Fruit fly (Drosophila melanogaster) S2 (cell line): ENCODE results near the gene CG12672.

Experiments used
- CG8478 ChIP-seq: fragments of >200 bp; optimal IDR thresholded peaks from 2 replicates; lab custom pipeline; 2018
- CTCF ChIP-seq, 2 experiments: fragments of >200 bp; optimal IDR thresholded peaks; 2 replicates each; lab custom pipeline; 2018

The CG12672 gene

DNA sequence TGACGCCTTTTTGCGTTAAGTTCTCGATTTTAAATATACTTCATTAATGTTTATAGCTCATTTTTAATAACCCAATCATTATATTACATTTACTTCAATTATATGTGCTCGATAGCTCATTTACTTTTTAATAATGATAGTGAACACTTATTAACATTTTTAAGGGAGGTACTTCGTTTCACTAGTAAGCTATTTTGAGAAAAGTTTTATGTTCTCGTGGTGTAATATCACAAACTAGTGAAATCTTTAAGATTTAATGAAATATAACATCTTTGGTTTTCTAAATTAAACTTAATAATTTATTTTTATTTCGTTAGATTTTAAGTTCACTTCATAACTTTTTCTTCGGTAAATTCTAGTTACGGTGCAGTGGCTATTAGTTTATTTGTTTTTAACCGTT is at the start of gene CG12672:
TSS of gene CG12672 (minus strand) at position 101 of the 400 bp plus-strand sequence.
- no peak for TF ChIP-seq CG8478 (lab: Kevin White, UChicago)

DNA sequence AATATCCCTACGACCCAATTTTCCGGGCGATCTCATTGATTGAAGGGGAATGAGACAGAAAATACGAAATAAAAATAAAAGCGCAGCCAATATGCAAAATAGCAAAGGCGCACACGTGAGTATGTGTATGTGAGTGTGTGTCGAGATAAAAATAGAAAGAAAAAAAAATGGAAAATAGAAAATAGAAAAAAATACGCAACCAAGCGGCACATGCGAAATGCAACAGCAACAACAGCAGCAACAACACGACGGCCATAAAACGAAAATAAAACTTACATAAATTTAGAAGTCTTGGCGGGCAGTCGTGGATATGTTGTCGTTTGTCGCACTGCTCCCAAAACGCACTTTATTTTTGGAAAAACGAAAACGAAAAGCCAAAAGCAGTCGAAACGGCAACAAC is 49.8 kb upstream of the CG12672 start:
- no peak for TF ChIP-seq CG8478 (lab: Kevin White, UChicago)
- TF ChIP-seq CTCF (optimal IDR thresholded peaks at IDR 0.05; lab: Kevin White, UChicago) = no peak

DNA sequence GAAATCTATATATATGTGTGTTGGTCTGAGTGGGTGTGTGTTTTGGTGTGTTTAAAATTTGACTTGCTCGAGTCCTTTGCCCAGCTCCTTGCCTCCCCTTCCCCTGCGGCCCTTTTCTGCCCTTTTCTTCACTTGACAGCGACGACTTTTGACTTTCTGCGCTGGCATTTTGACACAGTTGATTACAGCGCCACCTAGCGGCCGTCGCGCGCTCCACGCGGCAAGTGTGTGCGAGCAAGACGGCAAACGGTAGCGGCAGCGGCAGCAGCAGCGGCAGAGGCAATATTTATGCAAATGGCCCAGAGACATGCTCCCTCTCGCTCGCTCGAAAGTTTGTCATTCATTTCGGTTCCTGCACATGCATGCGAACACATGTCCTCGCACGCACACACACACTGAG is 44.7 kb upstream of the CG12672 start:
- TF ChIP-seq CG8478 (lab: Kevin White, UChicago) = no peak
- peak; percentile 79 to 84 for TF ChIP-seq CTCF (optimal IDR thresholded peaks at IDR 0.05; lab: Kevin White, UChicago)

DNA sequence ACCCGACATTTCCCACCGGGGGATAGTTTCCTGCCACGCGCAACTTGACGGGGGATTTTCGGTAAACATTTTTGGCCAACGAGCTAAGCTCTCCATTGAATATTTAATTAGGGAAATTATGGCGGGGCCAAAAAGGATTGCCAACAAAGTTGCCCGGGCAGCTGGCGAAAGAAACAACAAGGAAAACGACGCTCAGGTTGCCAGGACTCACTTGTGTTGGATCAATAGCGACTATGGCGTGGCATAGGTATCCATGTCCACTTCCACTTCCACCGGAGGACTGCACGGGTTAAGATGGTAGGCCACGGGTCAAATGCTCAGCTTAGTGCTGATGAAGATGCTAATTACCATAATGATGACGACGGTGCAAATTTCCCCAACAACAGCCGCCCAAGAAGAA is 36.3 kb upstream of the CG12672 start, which contains the start of gene CG15373:
TSS of gene CG15373 (plus strand) at position 301 of the 400 bp plus-strand sequence.
- TF ChIP-seq CTCF (optimal IDR thresholded peaks at IDR 0.05; lab: Kevin White, UChicago) (no peak), CG8478 (lab: Kevin White, UChicago) (no peak)

DNA sequence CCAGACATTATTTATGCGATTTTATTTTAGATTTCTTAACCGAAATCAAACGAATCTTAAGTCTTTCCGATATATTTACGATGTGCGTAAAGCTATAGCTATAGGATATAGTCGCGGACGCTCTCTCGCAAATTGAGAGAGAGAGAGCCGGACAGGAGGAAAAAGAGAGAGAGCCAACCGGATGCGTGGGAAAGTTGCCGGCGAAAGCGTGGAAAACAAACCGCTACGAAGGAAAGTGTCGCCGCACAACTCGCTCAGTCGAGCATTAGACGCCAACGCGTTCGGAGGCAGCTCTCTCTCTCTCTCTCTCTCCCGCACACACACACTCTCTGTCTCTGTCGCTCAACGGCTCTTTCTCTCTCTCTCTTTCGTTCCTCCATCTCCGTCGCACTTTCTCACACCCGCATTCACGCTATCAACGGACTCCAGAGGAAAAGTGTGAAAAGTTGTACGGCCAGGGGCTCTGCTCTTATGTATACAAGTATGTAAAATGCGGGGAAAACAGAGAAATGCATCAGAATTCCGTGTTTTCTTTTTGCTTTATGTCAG is 16.3 kb upstream of the CG12672 start, which contains the start of gene CG6867:
TSS of gene CG6867 (plus strand) at position 256 of the 549 bp plus-strand sequence.
- TF ChIP-seq CTCF (optimal IDR thresholded peaks at IDR 0.05; lab: Kevin White, UChicago) = no peak
- TF ChIP-seq CG8478 (lab: Kevin White, UChicago) = no peak

DNA sequence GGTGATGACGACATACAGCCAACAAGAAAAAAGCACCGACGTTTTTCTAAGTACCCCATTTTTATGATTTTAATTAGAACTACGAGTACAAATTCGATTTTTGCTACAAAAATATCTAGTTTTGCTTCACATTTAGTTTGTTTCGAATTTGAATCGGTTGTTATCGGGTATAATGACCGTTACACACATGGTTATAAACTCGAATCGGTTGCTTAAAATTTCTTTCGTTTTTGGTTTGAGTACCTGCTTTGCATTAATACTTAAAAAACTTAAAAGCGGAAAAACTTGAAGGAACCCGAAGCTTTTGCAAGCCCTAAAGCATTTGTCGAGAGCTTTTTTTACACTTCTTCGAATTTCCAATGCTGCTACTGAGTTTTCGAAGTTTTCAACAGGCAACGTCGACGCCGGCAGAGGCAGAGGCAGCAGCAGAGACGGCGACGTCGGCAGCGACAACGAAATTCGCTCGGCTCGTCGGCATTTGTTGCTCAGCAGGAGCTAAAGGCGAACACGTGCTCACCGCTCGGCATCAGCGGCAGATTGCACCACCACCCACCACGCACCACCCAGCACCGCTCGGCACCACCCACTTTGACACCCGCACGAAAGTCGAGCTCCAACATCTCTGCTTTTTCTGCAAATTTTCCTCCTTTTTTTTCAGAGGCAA is 11.2 kb upstream of the CG12672 start:
- no peak for TF ChIP-seq CTCF (optimal IDR thresholded peaks at IDR 0.05; lab: Kevin White, UChicago)
- no peak for TF ChIP-seq CG8478 (lab: Kevin White, UChicago)

DNA sequence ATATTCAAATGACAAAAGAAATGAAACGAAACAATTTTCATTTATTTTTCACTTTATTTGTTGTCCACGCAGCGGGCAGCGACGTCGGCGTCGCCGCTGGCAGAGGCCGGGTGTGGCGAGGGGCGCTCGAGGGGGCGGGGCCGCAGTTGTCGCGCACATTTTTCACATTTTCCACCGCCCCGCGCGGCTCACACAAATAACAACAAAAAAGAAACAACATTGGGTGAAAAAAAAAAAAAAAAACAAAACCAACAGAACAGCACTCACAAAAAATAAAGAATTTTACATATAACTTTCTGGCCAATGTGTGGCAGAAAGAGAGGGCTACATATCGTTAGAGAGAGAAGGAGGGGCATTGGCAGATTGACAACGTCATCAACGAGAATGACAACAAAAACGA is 7.2 kb upstream of the CG12672 start:
- no peak for TF ChIP-seq CTCF (optimal IDR thresholded peaks at IDR 0.05; lab: Kevin White, UChicago)
- no peak for TF ChIP-seq CG8478 (lab: Kevin White, UChicago)

DNA sequence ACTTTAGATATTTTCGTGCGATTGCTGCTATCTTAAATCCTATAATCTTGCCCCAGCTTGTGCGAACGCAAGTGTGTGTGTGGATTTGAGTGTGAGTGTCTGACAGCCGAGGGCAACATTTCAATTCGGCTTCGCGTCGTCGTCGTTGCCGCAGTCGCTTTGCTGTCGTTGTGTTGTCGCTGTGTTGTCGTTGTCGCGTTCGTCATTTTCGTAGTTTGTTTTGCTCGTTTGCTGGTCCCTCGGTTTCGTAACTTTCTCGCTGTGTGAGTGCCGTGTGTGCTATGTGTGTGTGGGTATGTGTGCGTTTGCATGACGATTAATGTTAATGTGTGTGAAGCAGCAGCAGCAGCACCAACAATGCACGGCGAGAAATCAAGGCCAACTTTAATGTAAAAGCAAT is 2.0 kb upstream of the CG12672 start:
- no peak for TF ChIP-seq CG8478 (lab: Kevin White, UChicago)

DNA sequence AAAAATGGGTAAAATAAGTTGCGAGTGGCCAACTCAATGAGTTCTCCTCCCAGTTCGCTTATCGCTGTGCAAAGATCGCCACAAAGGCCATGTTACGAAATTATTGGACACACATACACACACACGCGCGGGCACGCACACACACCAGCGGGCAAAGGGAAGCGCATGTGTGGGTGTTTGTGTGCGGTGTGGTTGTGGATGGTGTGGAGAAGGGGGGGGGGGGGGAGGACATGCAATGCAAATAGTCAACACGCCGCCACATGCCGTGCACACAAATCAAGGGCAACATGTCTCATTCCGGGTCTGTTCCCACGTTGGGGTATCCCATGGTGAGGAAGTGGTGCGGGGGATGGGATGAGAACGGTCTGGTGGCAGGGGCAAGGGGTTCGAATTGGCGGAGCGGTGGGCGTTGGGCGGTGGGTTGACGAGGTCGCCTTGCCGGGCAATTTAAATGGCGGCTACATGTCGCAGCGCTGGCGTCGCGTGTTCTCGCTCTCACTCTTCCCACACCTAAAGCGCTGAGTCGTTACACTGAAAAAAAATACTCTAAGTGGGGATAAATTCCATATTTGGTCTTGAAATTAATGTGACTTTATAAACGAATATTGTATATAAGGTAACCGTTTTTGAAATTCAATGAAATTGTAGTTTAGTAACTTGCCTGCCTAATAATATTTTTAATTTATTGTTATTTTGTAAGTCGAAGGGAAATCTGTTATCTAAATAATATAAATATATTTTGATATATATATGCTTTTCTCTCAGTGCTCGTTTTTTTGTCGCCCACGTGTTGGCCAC is 3.4 kb downstream of the CG12672 start:
- TF ChIP-seq CG8478 (lab: Kevin White, UChicago) (no peak), CTCF (optimal IDR thresholded peaks at IDR 0.05; lab: Kevin White, UChicago) (no peak)

DNA sequence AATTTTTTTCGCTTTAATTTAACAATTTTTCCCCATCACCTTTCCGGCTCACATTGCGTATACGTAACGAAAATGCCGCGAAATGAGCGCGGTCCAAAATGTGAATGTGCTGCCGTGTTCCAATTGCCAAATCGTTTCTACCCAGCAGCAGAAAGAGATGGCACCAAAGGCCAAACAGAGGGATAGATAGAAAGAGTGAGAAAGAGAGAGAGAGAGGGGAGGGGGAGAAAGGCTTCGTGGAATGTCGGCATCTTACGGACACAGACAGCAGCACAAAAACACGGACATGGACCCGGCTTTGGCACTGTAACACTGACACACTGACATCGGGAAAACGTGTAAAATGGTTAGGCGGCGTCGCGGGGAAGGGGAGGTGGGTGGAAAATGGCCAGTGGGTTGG is 11.9 kb downstream of the CG12672 start:
- TF ChIP-seq CG8478 (lab: Kevin White, UChicago) = no peak
- TF ChIP-seq CTCF (optimal IDR thresholded peaks at IDR 0.05; lab: Kevin White, UChicago) = no peak

DNA sequence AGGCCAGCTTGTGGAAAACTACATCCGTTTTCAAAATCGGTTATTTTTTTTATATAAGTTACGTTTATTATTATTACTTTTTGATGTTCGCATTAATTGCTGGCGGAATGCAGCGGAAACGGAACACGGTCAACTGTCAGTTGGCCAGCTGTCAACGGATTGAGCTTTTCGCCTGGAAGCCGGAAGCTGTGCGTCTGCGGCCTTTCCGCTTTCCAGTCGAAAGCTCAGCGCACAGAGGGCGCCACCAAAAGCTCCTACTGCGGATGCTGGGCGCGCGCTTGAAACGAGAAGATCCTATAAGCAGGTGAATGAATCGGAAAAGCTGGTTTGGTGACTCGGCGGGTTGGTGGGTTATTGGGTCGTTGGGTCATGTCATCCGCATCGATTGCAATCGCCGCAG is 39.3 kb downstream of the CG12672 start:
- TF ChIP-seq CG8478 (lab: Kevin White, UChicago) = no peak
- TF ChIP-seq CTCF (optimal IDR thresholded peaks at IDR 0.05; lab: Kevin White, UChicago) = no peak

DNA sequence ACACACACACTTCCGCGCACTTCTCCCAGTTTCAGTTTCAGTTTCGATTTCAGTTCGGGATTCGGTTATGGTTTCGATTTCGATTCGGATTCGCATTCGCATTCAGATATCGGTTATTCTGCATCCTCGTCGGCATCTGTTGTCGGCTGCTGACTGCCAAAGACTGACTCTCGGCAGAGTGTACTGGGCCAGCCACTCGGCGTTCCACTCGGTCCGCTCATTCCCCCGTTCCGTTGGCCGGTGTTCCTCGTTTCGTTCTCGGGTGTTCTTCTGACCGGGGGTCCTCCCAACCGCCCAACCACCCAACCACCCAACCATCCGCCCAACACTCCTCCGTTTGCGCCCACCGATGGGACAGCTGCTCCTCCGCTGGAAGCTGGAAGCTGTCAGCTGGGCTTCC is 40.4 kb downstream of the CG12672 start:
- TF ChIP-seq CTCF (optimal IDR thresholded peaks at IDR 0.05; lab: Kevin White, UChicago) = no peak
- TF ChIP-seq CG8478 (lab: Kevin White, UChicago) = no peak

DNA sequence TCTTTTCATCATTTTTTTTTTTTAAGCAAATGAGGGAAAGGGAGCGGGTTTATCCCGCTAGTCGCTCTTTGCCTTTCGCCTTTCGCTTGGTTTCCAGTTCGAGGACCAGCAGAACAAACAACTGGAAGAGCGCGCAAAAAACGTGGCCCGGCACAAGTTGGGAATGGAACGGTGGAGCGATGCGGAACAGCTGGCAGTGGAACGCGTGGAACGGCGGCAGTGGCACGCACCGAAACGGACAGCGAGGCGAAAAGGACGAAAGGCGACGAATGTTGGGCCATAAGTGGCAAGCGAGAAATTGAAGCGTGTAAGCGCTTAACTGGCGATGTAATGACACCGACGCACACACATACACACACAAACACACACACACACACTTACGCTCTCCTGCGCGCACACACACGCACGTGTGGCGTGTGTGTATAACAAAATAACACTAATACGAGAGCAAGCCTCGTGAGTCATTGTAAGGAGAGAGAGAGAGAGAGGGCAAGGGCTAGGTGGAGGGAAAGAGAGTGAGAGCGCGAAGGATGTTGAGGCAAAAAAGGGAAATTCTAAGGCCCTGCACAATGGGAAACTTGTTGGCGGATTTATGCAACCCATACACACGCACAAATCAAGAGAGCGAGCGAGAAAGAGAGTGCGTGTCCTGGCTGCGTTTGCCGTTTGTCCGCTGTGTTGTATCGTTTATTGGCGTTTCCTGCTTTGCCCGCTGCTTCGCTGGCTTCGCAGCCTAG is 44.2 kb downstream of the CG12672 start:
- TF ChIP-seq CTCF (optimal IDR thresholded peaks at IDR 0.05; lab: Kevin White, UChicago) (no peak), CG8478 (lab: Kevin White, UChicago) (no peak)
